Fruit fly (Drosophila melanogaster): ENCODE results near the gene Cog4.

Cog4 gene

DNA sequence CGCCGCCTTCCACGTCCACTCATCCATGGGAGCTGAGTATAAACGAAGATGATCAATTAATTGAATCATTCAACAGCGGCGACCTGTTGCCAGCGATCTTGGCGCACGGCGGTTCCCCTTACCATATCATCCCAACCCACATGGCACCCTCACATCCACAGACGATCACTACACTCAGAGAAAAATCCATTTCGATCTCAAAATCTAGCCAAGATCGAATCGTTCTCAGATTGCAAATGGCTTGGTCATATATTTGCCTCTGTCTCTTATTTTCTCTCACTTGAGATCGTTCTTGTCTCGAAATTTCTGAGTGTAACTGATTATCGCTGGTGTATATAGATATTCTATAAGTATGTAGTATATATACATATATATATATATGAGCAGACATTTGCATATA lies 20.0 kb downstream of the Cog4 start (continued):
- TF ChIP-seq cwo (GFP tag; optimal IDR thresholded peaks at IDR 0.05) (no peak), CG18476 (GFP tag; optimal IDR thresholded peaks at IDR 0.05) (no peak), Mes4 (GFP tag; optimal IDR thresholded peaks at IDR 0.05) (no peak), fd64A (GFP tag; optimal IDR thresholded peaks at IDR 0.05) (no peak), phol (tag; optimal IDR thresholded peaks at IDR 0.05) (peak; percentile 44), MESR4 (GFP tag; optimal IDR thresholded peaks at IDR 0.05) (no peak), bcd (GFP tag; optimal IDR thresholded peaks at IDR 0.05) (peak; percentile 48), CG10959 (GFP tag; IDR thresholded peaks at IDR 0.05) (no peak), stc (GFP tag; IDR thresholded peaks at IDR 0.05) (0 out of 2 replicates have a peak, but pooled peaks have one; percentile 24), kah (GFP tag; optimal IDR thresholded peaks at IDR 0.05) (peak; percentile 90), trh (GFP tag; optimal IDR thresholded peaks at IDR 0.05) (no peak), CG12155 (GFP tag; optimal IDR thresholded peaks at IDR 0.05) (peak; percentile 10), Ets65A (GFP tag) (peak; percentile 93), CG7745 (tag; optimal IDR thresholded peaks at IDR 0.05) (no peak), CG10366 (GFP tag; IDR thresholded peaks at IDR 0.05) (peak; percentile 40), Usf (GFP tag; optimal IDR thresholded peaks at IDR 0.05) (no peak), CG3163 (GFP tag; optimal IDR thresholded peaks at IDR 0.05) (no peak), pfk (GFP tag; optimal IDR thresholded peaks at IDR 0.05) (no peak), scrt (GFP tag; optimal IDR thresholded peaks at IDR 0.05) (peak; percentile 23), eyg (GFP tag; optimal IDR thresholded peaks at IDR 0.05) (no peak), slp2 (GFP tag; optimal IDR thresholded peaks at IDR 0.05) (no peak), ind (GFP tag; optimal IDR thresholded peaks at IDR 0.05) (peak; percentile 65), Optix (GFP tag; IDR thresholded peaks at IDR 0.05) (0 out of 3 replicates have a peak, but pooled peaks have one; percentile 46), CG12299 (tag; optimal IDR thresholded peaks at IDR 0.05) (no peak), MTF-1 (GFP tag; optimal IDR thresholded peaks at IDR 0.05; ENCODE audit: borderline replicate concordance) (no peak), ERR (GFP tag; optimal IDR thresholded peaks at IDR 0.05) (no peak), CG10267 (tag; optimal IDR thresholded peaks at IDR 0.05) (peak; percentile 41), CG2116 (GFP tag; optimal IDR thresholded peaks at IDR 0.05) (no peak), gcm (GFP tag; optimal IDR thresholded peaks at IDR 0.05) (peak; percentile 2), Dfd (GFP tag; optimal IDR thresholded peaks at IDR 0.05) (no peak), CG8765 (GFP tag; IDR thresholded peaks at IDR 0.05) (no peak), wdn (GFP tag; IDR thresholded peaks at IDR 0.05) (no peak), Rfx (GFP tag; IDR thresholded peaks at IDR 0.05) (peak; percentile 86), CG6813 (GFP tag; optimal IDR thresholded peaks at IDR 0.05) (peak; percentile 40), pzg (GFP tag; optimal IDR thresholded peaks at IDR 0.05) (no peak), gfzf (GFP tag; optimal IDR thresholded peaks at IDR 0.05) (no peak), Scr (GFP tag; IDR thresholded peaks at IDR 0.05; ENCODE audit: partially characterized antibody) (no peak), unpg (GFP tag; optimal IDR thresholded peaks at IDR 0.05) (peak; percentile 65), E2f2 (GFP tag; IDR thresholded peaks at IDR 0.05) (peak; percentile 31; the same call in 1 of the 2 replicates), CG1792 (GFP tag; optimal IDR thresholded peaks at IDR 0.05) (no peak), al (GFP tag; IDR thresholded peaks at IDR 0.05) (peak; percentile 57), Ssrp (tag; optimal IDR thresholded peaks at IDR 0.05) (peak; percentile 17), sna (GFP tag; IDR thresholded peaks at IDR 0.05; ENCODE audit: partially characterized antibody) (no peak), otp (GFP tag; IDR thresholded peaks at IDR 0.05) (peak; percentile 26; the same call in 1 of the 3 replicates), grau (tag; optimal IDR thresholded peaks at IDR 0.05) (peak; percentile 61), tin (GFP tag; optimal IDR thresholded peaks at IDR 0.05) (peak; percentile 34), CG3065 (GFP tag; optimal IDR thresholded peaks at IDR 0.05) (no peak), Oaz (GFP tag; IDR thresholded peaks at IDR 0.05) (no peak), Max (GFP tag; optimal IDR thresholded peaks at IDR 0.05) (no peak), CG11398 (GFP tag; optimal IDR thresholded peaks at IDR 0.05) (no peak), NK7.1 (GFP tag; optimal IDR thresholded peaks at IDR 0.05) (no peak)

Data from whole organism, embryonic.